Fruit fly (Drosophila melanogaster) whole organism, embryonic: Measurements from ENCODE around the gene hng2.

Experiments
- CG10431 ChIP-seq: fragments of 200-800 bp; sonication (Bioruptor generic); optimal IDR thresholded peaks from 3 replicates; lab custom pipeline; 2018; ENCODE audit warnings: missing biosample characterization, mild to moderate bottlenecking, missing genetic modification characterization
- CG10462 ChIP-seq: fragments of 200-800 bp; sonication (Bioruptor generic); optimal IDR thresholded peaks from 2 replicates; lab custom pipeline; 2016; ENCODE audit warnings: missing biosample characterization, missing genetic modification characterization
- CG11093 ChIP-seq: fragments of 200-800 bp; sonication (Bioruptor generic); IDR thresholded peaks from 3 replicates; pipeline ENCODE4 v1.3.6; 2022; ENCODE audit warnings: missing biosample characterization, missing genetic modification characterization
- CG12104 ChIP-seq: fragments of 200-800 bp; sonication (Bioruptor generic); optimal IDR thresholded peaks from 3 replicates; lab custom pipeline; 2016; ENCODE audit warnings: missing biosample characterization, missing genetic modification characterization
- CG12236 ChIP-seq: fragments of 200-800 bp; sonication (Bioruptor generic); optimal IDR thresholded peaks from 2 replicates; lab custom pipeline; 2016; ENCODE audit warnings: missing biosample characterization, missing genetic modification characterization
- CG14441 ChIP-seq: fragments of 200-800 bp; sonication (Bioruptor generic); IDR thresholded peaks from 2 replicates; pipeline ENCODE4 v1.3.6; 2022; ENCODE audit warnings: missing biosample characterization, missing genetic modification characterization
- CG14710 ChIP-seq: fragments of 200-800 bp; sonication (Bioruptor generic); optimal IDR thresholded peaks from 3 replicates; lab custom pipeline; 2019; ENCODE audit warnings: missing biosample characterization, mild to moderate bottlenecking, missing genetic modification characterization, moderate library complexity
- CG15601 ChIP-seq: fragments of 200-800 bp; sonication (Bioruptor generic); optimal IDR thresholded peaks from 3 replicates; lab custom pipeline; 2019; ENCODE audit warnings: missing biosample characterization, mild to moderate bottlenecking, missing genetic modification characterization, moderate library complexity
- CG17385 ChIP-seq: fragments of 200-800 bp; sonication (Bioruptor generic); optimal IDR thresholded peaks from 3 replicates; lab custom pipeline; 2018; ENCODE audit warnings: missing biosample characterization, mild to moderate bottlenecking, missing genetic modification characterization
- CG17568 ChIP-seq: fragments of 200-800 bp; sonication (Bioruptor generic); optimal IDR thresholded peaks from 2 replicates; lab custom pipeline; 2018; ENCODE audit warnings: missing biosample characterization, mild to moderate bottlenecking, missing genetic modification characterization, moderate library complexity
- CG17612 ChIP-seq: fragments of 200-800 bp; sonication (Bioruptor generic); IDR thresholded peaks from 2 replicates; pipeline ENCODE4 v1.3.6; 2022; ENCODE audit warnings: missing biosample characterization, missing genetic modification characterization
- CG31224 ChIP-seq: fragments of 200-800 bp; sonication (Bioruptor generic); IDR thresholded peaks from 2 replicates; pipeline ENCODE4 v1.3.6; 2022; ENCODE audit warnings: missing biosample characterization, missing genetic modification characterization
- CG31441 ChIP-seq: fragments of 200-800 bp; sonication (Bioruptor generic); IDR thresholded peaks from 2 replicates; pipeline ENCODE4 v1.3.6; 2022; ENCODE audit warnings: missing biosample characterization, missing genetic modification characterization
- CG32532 ChIP-seq: fragments of 200-800 bp; sonication (Bioruptor generic); IDR thresholded peaks from 2 replicates; pipeline ENCODE4 v1.3.6; 2022; ENCODE audit warnings: missing biosample characterization, missing genetic modification characterization
- CG5953 ChIP-seq: fragments of 200-800 bp; sonication (Bioruptor generic); IDR thresholded peaks from 2 replicates; pipeline ENCODE4 v1.3.6; 2022; ENCODE audit warnings: missing biosample characterization, missing genetic modification characterization
- CG6689 ChIP-seq: fragments of 200-800 bp; sonication (Bioruptor generic); IDR thresholded peaks from 2 replicates; pipeline ENCODE4 v1.3.6; 2022; ENCODE audit warnings: missing biosample characterization, missing genetic modification characterization
- CG6813 ChIP-seq: fragments of 200-800 bp; sonication (Bioruptor generic); optimal IDR thresholded peaks from 2 replicates; lab custom pipeline; 2017; ENCODE audit warnings: missing biosample characterization, missing genetic modification characterization, mild to moderate bottlenecking, moderate library complexity, missing genetic modification reagents
- CG7839 ChIP-seq: fragments of 200-800 bp; sonication (Bioruptor generic); optimal IDR thresholded peaks from 3 replicates; lab custom pipeline; 2018; ENCODE audit warnings: missing biosample characterization, mild to moderate bottlenecking, missing genetic modification characterization, moderate library complexity
- CG8765 ChIP-seq: fragments of 200-800 bp; sonication (Bioruptor generic); IDR thresholded peaks from 2 replicates; pipeline ENCODE4 v1.3.6; 2022; ENCODE audit warnings: missing biosample characterization, missing genetic modification characterization
- CHES-1-like ChIP-seq: fragments of 200-800 bp; sonication (Bioruptor generic); optimal IDR thresholded peaks from 2 replicates; lab custom pipeline; 2016; ENCODE audit warnings: missing biosample characterization, missing genetic modification characterization
- Dfd ChIP-seq, 2 experiments: fragments of >200 bp; optimal IDR thresholded peaks; 2 replicates each; lab custom pipeline; 2017; ENCODE audit warnings: missing biosample characterization in 2 of 2, missing genetic modification characterization in 2 of 2
- Eip74EF ChIP-seq, 2 experiments: fragments of 200-800 bp in 1 of 2; fragments of >200 bp in 1 of 2; sonication (Bioruptor generic) in 1 of 2; optimal IDR thresholded peaks; 2 replicates each; lab custom pipeline; 2017 to 2019; ENCODE audit warnings: missing biosample characterization in 2 of 2, missing genetic modification characterization in 2 of 2, mild to moderate bottlenecking in 1 of 2, moderate library complexity in 1 of 2
- Elba2 ChIP-seq: fragments of 200-800 bp; sonication (Bioruptor generic); optimal IDR thresholded peaks from 3 replicates; lab custom pipeline; 2016; ENCODE audit warnings: missing biosample characterization, missing genetic modification characterization
- Fer2 ChIP-seq: fragments of 200-800 bp; sonication (Bioruptor generic); optimal IDR thresholded peaks from 2 replicates; lab custom pipeline; 2018; ENCODE audit warnings: missing biosample characterization, mild to moderate bottlenecking, missing genetic modification characterization, moderate library complexity
- Hmx ChIP-seq: fragments of 200-800 bp; sonication (Bioruptor generic); optimal IDR thresholded peaks from 2 replicates; lab custom pipeline; 2016; ENCODE audit warnings: missing biosample characterization, missing genetic modification characterization
- Hr78 ChIP-seq, 2 experiments: fragments of 200-800 bp in 1 of 2; fragments of >200 bp in 1 of 2; sonication (Bioruptor generic) in 1 of 2; optimal IDR thresholded peaks; 2 replicates each; lab custom pipeline; 2017 to 2019; ENCODE audit warnings: missing biosample characterization in 2 of 2, missing genetic modification characterization in 2 of 2, mild to moderate bottlenecking in 1 of 2, moderate library complexity in 1 of 2
- Hsf ChIP-seq: fragments of 200-800 bp; sonication (Bioruptor generic); optimal IDR thresholded peaks from 3 replicates; lab custom pipeline; 2016; ENCODE audit warnings: missing biosample characterization, missing genetic modification characterization
- Jarid2 ChIP-seq: fragments of 200-800 bp; sonication (Bioruptor generic); optimal IDR thresholded peaks from 3 replicates; lab custom pipeline; 2017; ENCODE audit warnings: mild to moderate bottlenecking, missing biosample characterization, missing genetic modification reagents, missing genetic modification characterization
- MESR4 ChIP-seq: fragments of 200-800 bp; sonication (Bioruptor generic); optimal IDR thresholded peaks from 2 replicates; lab custom pipeline; 2018; ENCODE audit warnings: missing biosample characterization, mild to moderate bottlenecking, missing genetic modification characterization, moderate library complexity
- Mes4 ChIP-seq: fragments of 200-800 bp; sonication (Bioruptor generic); optimal IDR thresholded peaks from 2 replicates; lab custom pipeline; 2016; ENCODE audit warnings: missing biosample characterization, missing genetic modification characterization
- Side ChIP-seq: fragments of 200-800 bp; sonication (Bioruptor generic); optimal IDR thresholded peaks from 2 replicates; lab custom pipeline; 2016; ENCODE audit warnings: missing biosample characterization, missing genetic modification characterization
- Sox100B ChIP-seq: fragments of 200-800 bp; sonication (Bioruptor generic); optimal IDR thresholded peaks from 3 replicates; lab custom pipeline; 2018; ENCODE audit warnings: missing biosample characterization, mild to moderate bottlenecking, missing genetic modification characterization
- Taf1 ChIP-seq: fragments of 200-800 bp; sonication (Bioruptor generic); IDR thresholded peaks from 2 replicates; pipeline ENCODE4 v1.3.6; 2022; ENCODE audit warnings: missing biosample characterization, missing genetic modification characterization
- Xbp1 ChIP-seq: fragments of 200-800 bp; sonication (Bioruptor generic); optimal IDR thresholded peaks from 3 replicates; lab custom pipeline; 2016; ENCODE audit warnings: missing biosample characterization, mild to moderate bottlenecking, missing genetic modification characterization
- abd-A ChIP-seq: fragments of 200-800 bp; sonication (Bioruptor generic); optimal IDR thresholded peaks from 3 replicates; lab custom pipeline; 2019; ENCODE audit warnings: missing biosample characterization, mild to moderate bottlenecking, missing genetic modification characterization, moderate library complexity
- ase ChIP-seq: fragments of 200-800 bp; sonication (Bioruptor generic); IDR thresholded peaks from 3 replicates; pipeline ENCODE4 v1.3.6; 2022; ENCODE audit warnings: missing biosample characterization, missing genetic modification characterization
- disco-r ChIP-seq: fragments of 200-800 bp; sonication (Bioruptor generic); optimal IDR thresholded peaks from 2 replicates; lab custom pipeline; 2016; ENCODE audit warnings: missing biosample characterization, missing genetic modification characterization
- dmrt99B ChIP-seq: fragments of 200-800 bp; sonication (Bioruptor generic); optimal IDR thresholded peaks from 2 replicates; lab custom pipeline; 2018; ENCODE audit warnings: missing biosample characterization, mild to moderate bottlenecking, missing genetic modification characterization, moderate library complexity
- fd102C ChIP-seq: fragments of 200-800 bp; sonication (Bioruptor generic); optimal IDR thresholded peaks from 2 replicates; lab custom pipeline; 2018; ENCODE audit warnings: missing biosample characterization, mild to moderate bottlenecking, missing genetic modification characterization, moderate library complexity
- ftz-f1 ChIP-seq: fragments of 200-800 bp; sonication (Bioruptor generic); optimal IDR thresholded peaks from 2 replicates; lab custom pipeline; 2016; ENCODE audit warnings: missing biosample characterization, missing genetic modification characterization
- gcm2 ChIP-seq: fragments of 200-800 bp; sonication (Bioruptor generic); optimal IDR thresholded peaks from 2 replicates; lab custom pipeline; 2016; ENCODE audit warnings: missing biosample characterization, missing genetic modification characterization
- gfzf ChIP-seq: fragments of 200-800 bp; sonication (Bioruptor generic); optimal IDR thresholded peaks from 2 replicates; lab custom pipeline; 2016; ENCODE audit warnings: missing biosample characterization, mild to moderate bottlenecking, missing genetic modification characterization, moderate library complexity
- hb ChIP-seq: fragments of 200-800 bp; sonication (Bioruptor generic); IDR thresholded peaks from 3 replicates; pipeline ENCODE4 v1.3.6; 2022; ENCODE audit warnings: missing biosample characterization, missing genetic modification characterization; ENCODE audit not compliant: partially characterized antibody
- nau ChIP-seq: fragments of 200-800 bp; sonication (Bioruptor generic); optimal IDR thresholded peaks from 3 replicates; lab custom pipeline; 2017; ENCODE audit warnings: missing biosample characterization, mild to moderate bottlenecking, missing genetic modification characterization, missing genetic modification reagents
- sc ChIP-seq, 3 experiments: fragments of >200 bp in 2 of 3; fragments of 200-800 bp in 1 of 3; sonication (Bioruptor generic) in 1 of 3; optimal IDR thresholded peaks; 2 replicates in 2 of 3; 3 replicates in 1 of 3; lab custom pipeline; 2017; ENCODE audit warnings: mild to moderate bottlenecking in 1 of 3, missing biosample characterization in 1 of 3, missing genetic modification characterization in 1 of 3, missing genetic modification reagents in 1 of 3
- shn ChIP-seq: fragments of 200-800 bp; sonication (Bioruptor generic); optimal IDR thresholded peaks from 3 replicates; lab custom pipeline; 2016; ENCODE audit warnings: missing biosample characterization, missing genetic modification characterization
- slbo ChIP-seq: fragments of 200-800 bp; sonication (Bioruptor generic); IDR thresholded peaks from 2 replicates; pipeline ENCODE4 v1.3.6; 2022; ENCODE audit warnings: missing biosample characterization, missing genetic modification characterization
- trem ChIP-seq: fragments of 200-800 bp; optimal IDR thresholded peaks from 3 replicates; lab custom pipeline; 2019; ENCODE audit warnings: missing biosample characterization, mild to moderate bottlenecking, missing genetic modification characterization, moderate library complexity
- zfh1 ChIP-seq: fragments of 200-800 bp; sonication (Bioruptor generic); IDR thresholded peaks from 3 replicates; pipeline ENCODE4 v1.3.6; 2022; ENCODE audit warnings: missing biosample characterization, missing genetic modification characterization

The hng2 gene

dm6 chr3R:8811323-8811936 is 5.3 kb downstream of the hng2 start:
- TF ChIP-seq CG12236 (GFP tag; lab: Kevin White, UChicago) (peak; percentile 98), shn (GFP tag; lab: Kevin White, UChicago) (peak; percentile 97), zfh1 (GFP tag; lab: Robert Waterston, UW) (peak; percentile 99), ftz-f1 (GFP tag; lab: Kevin White, UChicago) (peak; percentile 91), Side (GFP tag; lab: Kevin White, UChicago) (peak; percentile 99), Mes4 (GFP tag; lab: Kevin White, UChicago) (peak; percentile 98), CG31224 (GFP tag; lab: Robert Waterston, UW) (peak; percentile 98), CHES-1-like (GFP tag; lab: Kevin White, UChicago) (peak; percentile 99), CG10462 (GFP tag; lab: Kevin White, UChicago) (peak; percentile 98), Xbp1 (GFP tag; lab: Kevin White, UChicago) (peak; percentile 99), CG14710 (peak; percentile 96), Taf1 (GFP tag; lab: Robert Waterston, UW) (peak; percentile 98), slbo (GFP tag; lab: Robert Waterston, UW) (peak; percentile 99), CG12104 (GFP tag; lab: Kevin White, UChicago) (peak; percentile 99), dmrt99B (tag; lab: Kevin White, UChicago) (peak; percentile 100), nau (peak; percentile 99), CG14441 (GFP tag; lab: Robert Waterston, UW) (peak; percentile 99), disco-r (GFP tag; lab: Kevin White, UChicago) (peak; percentile 98), CG17568 (GFP tag; lab: Kevin White, UChicago) (peak; percentile 98), CG17385 (GFP tag; lab: Kevin White, UChicago) (peak; percentile 98), Eip74EF (GFP tag; optimal IDR thresholded peaks at IDR 0.05; lab: Kevin White, UChicago) (peak in 1 of 2 experiments; percentile 97), CG11093 (GFP tag; lab: Robert Waterston, UW) (peak; percentile 98), gcm2 (GFP tag; lab: Kevin White, UChicago) (peak; percentile 98), Elba2 (peak; percentile 81), MESR4 (GFP tag; lab: Kevin White, UChicago) (peak; percentile 87), CG32532 (GFP tag; lab: Robert Waterston, UW) (peak; percentile 100), Hr78 (GFP tag; optimal IDR thresholded peaks at IDR 0.05; lab: Kevin White, UChicago) (peak in 1 of 2 experiments; percentile 85), CG5953 (GFP tag; lab: Robert Waterston, UW) (peak; percentile 98), CG31441 (peak; percentile 88), fd102C (peak; percentile 78), Hmx (GFP tag; lab: Kevin White, UChicago) (peak; percentile 97), Hsf (GFP tag; lab: Kevin White, UChicago) (peak; percentile 99), CG7839 (tag; lab: Kevin White, UChicago) (peak; percentile 99), hb (GFP tag; lab: Robert Waterston, UW) (no peak), sc (optimal IDR thresholded peaks at IDR 0.05; lab: Kevin White, UChicago) (no peak), sc (GFP tag; optimal IDR thresholded peaks at IDR 0.05; lab: Kevin White, UChicago) (peak; percentile 96), Sox100B (GFP tag; lab: Kevin White, UChicago) (peak; percentile 98), CG6813 (GFP tag; lab: Kevin White, UChicago) (peak; percentile 98), Dfd (GFP tag; optimal IDR thresholded peaks at IDR 0.05; lab: Kevin White, UChicago) (no peak), gfzf (peak; percentile 36), Fer2 (tag; lab: Kevin White, UChicago) (peak; percentile 98), trem (tag; lab: Kevin White, UChicago) (peak; percentile 94), abd-A (tag; lab: Kevin White, UChicago) (peak; percentile 97), CG8765 (GFP tag; lab: Robert Waterston, UW) (peak; percentile 95), CG17612 (GFP tag; lab: Robert Waterston, UW) (peak; percentile 96), CG15601 (tag; lab: Kevin White, UChicago) (peak; percentile 97), CG6689 (peak; percentile 98), CG10431 (GFP tag; lab: Kevin White, UChicago) (peak; percentile 86), ase (peak; percentile 98), Jarid2 (peak; percentile 92)
